Comparison of ENCODE assay signal across 1 fruit fly cellular context in the genomic region with DNA sequence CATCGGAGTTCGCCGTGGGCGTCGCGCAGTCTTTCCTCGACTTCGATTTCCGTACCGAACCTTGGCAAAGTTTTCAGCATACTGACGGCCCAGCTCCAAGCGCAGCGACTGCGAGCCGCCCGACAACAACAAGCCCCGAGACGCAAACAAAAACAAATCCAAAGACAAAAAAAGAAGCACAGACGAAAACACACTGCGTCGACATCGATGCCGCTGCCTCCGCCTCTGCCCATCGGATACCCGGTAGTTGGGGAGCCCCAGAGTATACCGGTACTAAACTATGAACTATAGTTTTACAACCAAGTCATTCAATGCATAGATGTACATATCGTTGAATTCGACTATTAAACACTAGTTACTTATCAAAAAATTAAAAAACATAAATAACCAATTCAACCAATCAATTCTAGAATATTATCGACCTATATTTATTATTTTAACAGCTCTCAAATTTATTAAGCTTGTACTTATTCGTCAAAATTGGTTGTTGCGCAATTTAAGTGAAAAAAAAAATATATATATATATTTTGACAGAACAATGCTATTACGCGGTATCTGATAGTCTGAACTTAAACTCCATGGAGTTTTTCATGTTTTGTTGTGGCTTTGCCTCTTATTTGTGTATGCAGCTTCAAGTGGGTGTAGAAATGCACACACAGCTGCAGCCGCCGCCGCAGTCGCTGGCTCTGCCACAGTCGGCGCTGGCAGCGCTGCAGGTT.
TF ChIP-seq lines count a peak whose summit lies in the region.

No protein-coding gene starts in this region.

TF ChIP-seq in whole organism, embryonic, 481 proteins besides CTCF, POLR2A, EP300 and RAD21 (continued from another document and continues in another):
- TF ChIP-seq CG11504 (tag; optimal IDR thresholded peaks at IDR 0.05; lab: Kevin White, UChicago) (peak; percentile 90), CG12219 (GFP tag; optimal IDR thresholded peaks at IDR 0.05; lab: Kevin White, UChicago) (peak; percentile 32), cwo (GFP tag; optimal IDR thresholded peaks at IDR 0.05; lab: Kevin White, UChicago) (peak; percentile 61), Taf1 (GFP tag; IDR thresholded peaks at IDR 0.05; lab: Robert Waterston, UW) (no peak), Bgb (GFP tag; IDR thresholded peaks at IDR 0.05; lab: Robert Waterston, UW; ENCODE audit: partially characterized antibody) (no peak; the same call in 1 of the 2 replicates), CG5245 (GFP tag; optimal IDR thresholded peaks at IDR 0.05; lab: Kevin White, UChicago) (peak; percentile 58), CG33213 (GFP tag; optimal IDR thresholded peaks at IDR 0.05; lab: Kevin White, UChicago) (no peak), Vsx1 (GFP tag; optimal IDR thresholded peaks at IDR 0.05; lab: Kevin White, UChicago) (peak; percentile 75), CG4730 (GFP tag; IDR thresholded peaks at IDR 0.05; lab: Robert Waterston, UW) (0 out of 2 replicates have a peak, but pooled peaks have one; percentile 25), ATbp (GFP tag; optimal IDR thresholded peaks at IDR 0.05; lab: Kevin White, UChicago) (peak; percentile 85), sr (GFP tag; IDR thresholded peaks at IDR 0.05; lab: Robert Waterston, UW) (peak; percentile 71; the same call in 1 of the 3 replicates), nau (GFP tag; optimal IDR thresholded peaks at IDR 0.05; lab: Kevin White, UChicago) (peak; percentile 81), CG8924 (tag; optimal IDR thresholded peaks at IDR 0.05; lab: Kevin White, UChicago) (peak; percentile 87), pum (GFP tag; optimal IDR thresholded peaks at IDR 0.05; lab: Kevin White, UChicago) (peak; percentile 39), vvl (GFP tag; IDR thresholded peaks at IDR 0.05; lab: Robert Waterston, UW) (peak; percentile 48), CG17186 (GFP tag; optimal IDR thresholded peaks at IDR 0.05; lab: Kevin White, UChicago) (peak; percentile 11), CG16815 (GFP tag; optimal IDR thresholded peaks at IDR 0.05; lab: Kevin White, UChicago) (peak; percentile 63), CG4328 (GFP tag; optimal IDR thresholded peaks at IDR 0.05; lab: Kevin White, UChicago) (peak; percentile 54), CG17568 (GFP tag; optimal IDR thresholded peaks at IDR 0.05; lab: Kevin White, UChicago) (no peak), CG7963 (GFP tag; IDR thresholded peaks at IDR 0.05; lab: Robert Waterston, UW; ENCODE audit: partially characterized antibody) (no peak), gem (tag; optimal IDR thresholded peaks at IDR 0.05; lab: Kevin White, UChicago) (peak; percentile 92), CG6272 (GFP tag; IDR thresholded peaks at IDR 0.05; lab: Robert Waterston, UW) (no peak), Spps (tag; optimal IDR thresholded peaks at IDR 0.05; lab: Kevin White, UChicago) (peak; percentile 70), CG13296 (GFP tag; optimal IDR thresholded peaks at IDR 0.05; lab: Kevin White, UChicago) (peak; percentile 56), croc (GFP tag; conservative IDR thresholded peaks at IDR 0.05; lab: Robert Waterston, UW) (peak; percentile 64), nom (GFP tag; optimal IDR thresholded peaks at IDR 0.05; lab: Kevin White, UChicago) (peak; percentile 64), CG7556 (GFP tag; optimal IDR thresholded peaks at IDR 0.05; lab: Kevin White, UChicago) (peak; percentile 93), CG8290 (GFP tag; optimal IDR thresholded peaks at IDR 0.05; lab: Kevin White, UChicago) (peak; percentile 15), CG8290 (tag; optimal IDR thresholded peaks at IDR 0.05; lab: Kevin White, UChicago) (peak in 1 of 2 experiments; percentile 21), crp (GFP tag; optimal IDR thresholded peaks at IDR 0.05; lab: Kevin White, UChicago) (peak in 1 of 2 experiments; percentile 32), pnt (GFP tag; optimal IDR thresholded peaks at IDR 0.05; lab: Kevin White, UChicago) (peak; percentile 55), H15 (GFP tag; IDR thresholded peaks at IDR 0.05; lab: Robert Waterston, UW) (0 out of 3 replicates have a peak, but pooled peaks have one; percentile 40), Six4 (GFP tag; optimal IDR thresholded peaks at IDR 0.05; lab: Kevin White, UChicago) (peak; percentile 76), sqz (GFP tag; optimal IDR thresholded peaks at IDR 0.05; lab: Kevin White, UChicago) (peak; percentile 72), ind (GFP tag; optimal IDR thresholded peaks at IDR 0.05; lab: Kevin White, UChicago) (peak; percentile 63), CG14441 (GFP tag; IDR thresholded peaks at IDR 0.05; lab: Robert Waterston, UW) (peak; percentile 62; the same call in 1 of the 2 replicates), chinmo (GFP tag; IDR thresholded peaks at IDR 0.05; lab: Robert Waterston, UW; ENCODE audit: partially characterized antibody) (peak; percentile 94; the same call in 3 of the 4 replicates), CG10565 (GFP tag; optimal IDR thresholded peaks at IDR 0.05; lab: Kevin White, UChicago) (peak; percentile 40), gro (GFP tag; optimal IDR thresholded peaks at IDR 0.05; lab: Kevin White, UChicago) (no peak), trh (GFP tag; optimal IDR thresholded peaks at IDR 0.05; lab: Kevin White, UChicago) (peak; percentile 35), CG6854 (GFP tag; optimal IDR thresholded peaks at IDR 0.05; lab: Kevin White, UChicago) (peak; percentile 28), zen (tag; optimal IDR thresholded peaks at IDR 0.05; lab: Kevin White, UChicago) (peak; percentile 44), kah (GFP tag; optimal IDR thresholded peaks at IDR 0.05; lab: Kevin White, UChicago) (peak; percentile 69), CG11093 (GFP tag; IDR thresholded peaks at IDR 0.05; lab: Robert Waterston, UW) (peak; percentile 64; the same call in 1 of the 3 replicates), Ets97D (GFP tag; optimal IDR thresholded peaks at IDR 0.05; lab: Kevin White, UChicago) (no peak), D (optimal IDR thresholded peaks at IDR 0.05; lab: Kevin White, UChicago) (no peak), D (GFP tag; optimal IDR thresholded peaks at IDR 0.05; lab: Kevin White, UChicago) (peak; percentile 92), CG9817 (tag; optimal IDR thresholded peaks at IDR 0.05; lab: Kevin White, UChicago) (peak; percentile 14), toy (GFP tag; IDR thresholded peaks at IDR 0.05; lab: Robert Waterston, UW) (no peak), sens (GFP tag; lab: Kevin White, UChicago) (peak; percentile 95), org-1 (GFP tag; optimal IDR thresholded peaks at IDR 0.05; lab: Kevin White, UChicago) (peak; percentile 71), Opbp (GFP tag; IDR thresholded peaks at IDR 0.05; lab: Robert Waterston, UW; ENCODE audit: partially characterized antibody) (no peak), Blimp-1 (GFP tag; optimal IDR thresholded peaks at IDR 0.05; lab: Kevin White, UChicago) (peak; percentile 85), phol (tag; optimal IDR thresholded peaks at IDR 0.05; lab: Kevin White, UChicago) (peak; percentile 92), dimm (GFP tag; IDR thresholded peaks at IDR 0.05; lab: Robert Waterston, UW) (no peak), unpg (GFP tag; optimal IDR thresholded peaks at IDR 0.05; lab: Kevin White, UChicago) (peak; percentile 67), CG1529 (GFP tag; optimal IDR thresholded peaks at IDR 0.05; lab: Kevin White, UChicago) (peak; percentile 85), Nf-YC (tag; optimal IDR thresholded peaks at IDR 0.05; lab: Kevin White, UChicago) (peak; percentile 49), cg (GFP tag; optimal IDR thresholded peaks at IDR 0.05; lab: Kevin White, UChicago) (peak; percentile 20), dmrt11E (tag; optimal IDR thresholded peaks at IDR 0.05; lab: Kevin White, UChicago) (peak; percentile 86), lmd (GFP tag; IDR thresholded peaks at IDR 0.05; lab: Robert Waterston, UW) (peak; percentile 58), corto (GFP tag; optimal IDR thresholded peaks at IDR 0.05; lab: Kevin White, UChicago) (no peak), CG6683 (GFP tag; optimal IDR thresholded peaks at IDR 0.05; lab: Kevin White, UChicago) (peak; percentile 59), CG17359 (tag; optimal IDR thresholded peaks at IDR 0.05; lab: Kevin White, UChicago) (peak; percentile 83), psq (GFP tag; optimal IDR thresholded peaks at IDR 0.05; lab: Kevin White, UChicago) (peak; percentile 15), Pdp1 (GFP tag; optimal IDR thresholded peaks at IDR 0.05; lab: Kevin White, UChicago) (peak in 1 of 2 experiments; percentile 10), Gsc (GFP tag; IDR thresholded peaks at IDR 0.05; lab: Robert Waterston, UW) (0 out of 2 replicates have a peak, but pooled peaks have one; percentile 9), CG4820 (GFP tag; optimal IDR thresholded peaks at IDR 0.05; lab: Kevin White, UChicago) (peak; percentile 80), CG32772 (GFP tag; IDR thresholded peaks at IDR 0.05; lab: Robert Waterston, UW) (0 out of 2 replicates have a peak, but pooled peaks have one; percentile 57), jing (GFP tag; optimal IDR thresholded peaks at IDR 0.05; lab: Kevin White, UChicago) (peak; percentile 44), ewg (GFP tag; optimal IDR thresholded peaks at IDR 0.05; lab: Kevin White, UChicago) (peak; percentile 74), Ssrp (tag; optimal IDR thresholded peaks at IDR 0.05; lab: Kevin White, UChicago) (peak; percentile 87), tgo (GFP tag; IDR thresholded peaks at IDR 0.05; lab: Robert Waterston, UW) (peak; percentile 56), CG43689 (GFP tag; IDR thresholded peaks at IDR 0.05; lab: Robert Waterston, UW) (no peak), CG33557 (GFP tag; optimal IDR thresholded peaks at IDR 0.05; lab: Kevin White, UChicago) (peak; percentile 74), knrl (GFP tag; IDR thresholded peaks at IDR 0.05; lab: Robert Waterston, UW; ENCODE audit: partially characterized antibody) (no peak), pfk (GFP tag; optimal IDR thresholded peaks at IDR 0.05; lab: Kevin White, UChicago) (no peak), slbo (GFP tag; IDR thresholded peaks at IDR 0.05; lab: Robert Waterston, UW) (0 out of 2 replicates have a peak, but pooled peaks have one; percentile 14), h (optimal IDR thresholded peaks at IDR 0.05; lab: Kevin White, UChicago) (no peak), CG2712 (tag; optimal IDR thresholded peaks at IDR 0.05; lab: Kevin White, UChicago) (peak; percentile 89), tio (GFP tag; optimal IDR thresholded peaks at IDR 0.05; lab: Kevin White, UChicago) (peak; percentile 83), tap (tag; optimal IDR thresholded peaks at IDR 0.05; lab: Kevin White, UChicago) (no peak), CG13894 (tag; optimal IDR thresholded peaks at IDR 0.05; lab: Kevin White, UChicago) (no peak), CG10979 (tag; optimal IDR thresholded peaks at IDR 0.05; lab: Kevin White, UChicago) (peak; percentile 93), Med (GFP tag; lab: Kevin White, UChicago) (peak; percentile 68), ro (GFP tag; IDR thresholded peaks at IDR 0.05; lab: Robert Waterston, UW) (peak; percentile 11; the same call in 1 of the 2 replicates), CG12769 (tag; optimal IDR thresholded peaks at IDR 0.05; lab: Kevin White, UChicago) (no peak), Max (GFP tag; optimal IDR thresholded peaks at IDR 0.05; lab: Kevin White, UChicago) (peak; percentile 54), CG6654 (GFP tag; optimal IDR thresholded peaks at IDR 0.05; lab: Kevin White, UChicago) (peak; percentile 68), sc (optimal IDR thresholded peaks at IDR 0.05; lab: Kevin White, UChicago) (no peak), sc (GFP tag; optimal IDR thresholded peaks at IDR 0.05; lab: Kevin White, UChicago) (peak; percentile 79), CG30431 (GFP tag; optimal IDR thresholded peaks at IDR 0.05; lab: Kevin White, UChicago) (peak; percentile 55), CG18599 (GFP tag; optimal IDR thresholded peaks at IDR 0.05; lab: Kevin White, UChicago) (peak; percentile 67), Abd-B (GFP tag; optimal IDR thresholded peaks at IDR 0.05; lab: Kevin White, UChicago) (peak; percentile 78), lab (GFP tag; optimal IDR thresholded peaks at IDR 0.05; lab: Kevin White, UChicago) (peak; percentile 43), caup (GFP tag; optimal IDR thresholded peaks at IDR 0.05; lab: Kevin White, UChicago; ENCODE audit: severe bottlenecking) (peak; percentile 30), Ets65A (GFP tag; lab: Kevin White, UChicago) (peak; percentile 88), HLHmδ (GFP tag; optimal IDR thresholded peaks at IDR 0.05; lab: Kevin White, UChicago) (peak; percentile 30), Rfx (GFP tag; IDR thresholded peaks at IDR 0.05; lab: Robert Waterston, UW) (no peak), CG6689 (GFP tag; IDR thresholded peaks at IDR 0.05; lab: Robert Waterston, UW) (peak; percentile 83), CG14710 (tag; optimal IDR thresholded peaks at IDR 0.05; lab: Kevin White, UChicago) (peak; percentile 91), dpn (GFP tag; optimal IDR thresholded peaks at IDR 0.05; lab: Kevin White, UChicago) (peak in 1 of 2 experiments; percentile 69), CG14667 (GFP tag; IDR thresholded peaks at IDR 0.05; lab: Robert Waterston, UW) (0 out of 2 replicates have a peak, but pooled peaks have one; percentile 46), cato (GFP tag; optimal IDR thresholded peaks at IDR 0.05; lab: Kevin White, UChicago; ENCODE audit: borderline replicate concordance) (peak; percentile 46), CG1233 (GFP tag; optimal IDR thresholded peaks at IDR 0.05; lab: Kevin White, UChicago) (peak; percentile 63), CG1024 (GFP tag; IDR thresholded peaks at IDR 0.05; lab: Robert Waterston, UW) (no peak), slp2 (GFP tag; optimal IDR thresholded peaks at IDR 0.05; lab: Kevin White, UChicago) (no peak), BtbVII (GFP tag; optimal IDR thresholded peaks at IDR 0.05; lab: Kevin White, UChicago) (peak; percentile 68), fd3F (GFP tag; optimal IDR thresholded peaks at IDR 0.05; lab: Kevin White, UChicago) (no peak), Drgx (GFP tag; IDR thresholded peaks at IDR 0.05; lab: Robert Waterston, UW) (peak; percentile 70), luna (GFP tag; optimal IDR thresholded peaks at IDR 0.05; lab: Kevin White, UChicago) (no peak), CG8478 (optimal IDR thresholded peaks at IDR 0.05; lab: Kevin White, UChicago) (no peak), CG12104 (GFP tag; optimal IDR thresholded peaks at IDR 0.05; lab: Kevin White, UChicago) (peak; percentile 82), dati (GFP tag; IDR thresholded peaks at IDR 0.05; lab: Robert Waterston, UW) (no peak), bcd (GFP tag; optimal IDR thresholded peaks at IDR 0.05; lab: Kevin White, UChicago) (peak; percentile 80), CG1792 (GFP tag; optimal IDR thresholded peaks at IDR 0.05; lab: Kevin White, UChicago) (no peak), CG10431 (GFP tag; optimal IDR thresholded peaks at IDR 0.05; lab: Kevin White, UChicago) (peak; percentile 72), CG10274 (GFP tag; optimal IDR thresholded peaks at IDR 0.05; lab: Kevin White, UChicago) (no peak), Awh (GFP tag; IDR thresholded peaks at IDR 0.05; lab: Robert Waterston, UW) (0 out of 2 replicates have a peak, but pooled peaks have one; percentile 47), CG14014 (GFP tag; IDR thresholded peaks at IDR 0.05; lab: Robert Waterston, UW) (no peak)
